Fruit fly (Drosophila melanogaster) whole organism, prepupa: ENCODE results near the gene Dhdds.

Experiments used
- CG10631 ChIP-seq: fragments of 200-800 bp; sonication (Bioruptor generic); optimal IDR thresholded peaks from 2 replicates; lab custom pipeline; 2016; ENCODE audit warnings: missing biosample characterization, missing genetic modification characterization
- CG10669 ChIP-seq: fragments of 200-800 bp; sonication (Bioruptor generic); optimal IDR thresholded peaks from 3 replicates; lab custom pipeline; 2018; ENCODE audit warnings: missing biosample characterization, mild to moderate bottlenecking, missing genetic modification characterization, moderate library complexity
- CG11294 ChIP-seq: fragments of 200-800 bp; sonication (Bioruptor generic); IDR thresholded peaks from 2 replicates; pipeline ENCODE4 v1.3.6; 2022; ENCODE audit warnings: missing biosample characterization, missing genetic modification characterization
- CG11762 ChIP-seq: fragments of 200-800 bp; sonication (Bioruptor generic); optimal IDR thresholded peaks from 3 replicates; lab custom pipeline; 2016; ENCODE audit warnings: missing biosample characterization, missing genetic modification characterization; ENCODE audit not compliant: insufficient read depth
- CG11902 ChIP-seq: fragments of 200-800 bp; sonication (Bioruptor generic); optimal IDR thresholded peaks from 3 replicates; lab custom pipeline; 2016; ENCODE audit warnings: missing biosample characterization, missing genetic modification characterization
- CG15336 ChIP-seq: fragments of 200-800 bp; sonication (Bioruptor generic); IDR thresholded peaks from 2 replicates; pipeline ENCODE4 v1.3.6; 2022; ENCODE audit warnings: missing biosample characterization, missing genetic modification characterization
- CG1621 ChIP-seq: fragments of 200-800 bp; sonication (Bioruptor generic); optimal IDR thresholded peaks from 3 replicates; lab custom pipeline; 2018; ENCODE audit warnings: missing biosample characterization, mild to moderate bottlenecking, missing genetic modification characterization
- CG16779 ChIP-seq: fragments of 200-800 bp; sonication (Bioruptor generic); optimal IDR thresholded peaks from 3 replicates; lab custom pipeline; 2017; ENCODE audit warnings: missing biosample characterization, mild to moderate bottlenecking, missing genetic modification characterization
- CG3032 ChIP-seq: fragments of 200-800 bp; optimal IDR thresholded peaks from 2 replicates; lab custom pipeline; 2019; ENCODE audit warnings: missing biosample characterization, mild to moderate bottlenecking, missing genetic modification characterization, moderate library complexity
- CG31627 ChIP-seq: fragments of 200-800 bp; sonication (Bioruptor generic); optimal IDR thresholded peaks from 3 replicates; lab custom pipeline; 2016; ENCODE audit warnings: missing biosample characterization, missing genetic modification characterization
- CG32006 ChIP-seq: fragments of 200-800 bp; sonication (Bioruptor generic); optimal IDR thresholded peaks from 3 replicates; lab custom pipeline; 2017; ENCODE audit warnings: missing biosample characterization, mild to moderate bottlenecking, missing genetic modification characterization
- CG34406 ChIP-seq: fragments of 200-800 bp; sonication (Bioruptor generic); optimal IDR thresholded peaks from 3 replicates; lab custom pipeline; 2016; ENCODE audit warnings: missing biosample characterization, missing genetic modification characterization
- CG3919 ChIP-seq: fragments of 200-800 bp; sonication (Bioruptor generic); optimal IDR thresholded peaks from 3 replicates; lab custom pipeline; 2016; ENCODE audit warnings: missing biosample characterization, missing genetic modification characterization
- CG4318 ChIP-seq: fragments of 200-800 bp; sonication (Bioruptor generic); optimal IDR thresholded peaks from 3 replicates; lab custom pipeline; 2017; ENCODE audit warnings: missing biosample characterization, mild to moderate bottlenecking, missing genetic modification characterization
- CG6163 ChIP-seq: fragments of 200-800 bp; sonication (Bioruptor generic); IDR thresholded peaks from 3 replicates; pipeline ENCODE4 v1.3.6; 2022; ENCODE audit warnings: missing biosample characterization, missing genetic modification characterization
- CG6276 ChIP-seq: fragments of 200-800 bp; sonication (Bioruptor generic); optimal IDR thresholded peaks from 2 replicates; lab custom pipeline; 2017; ENCODE audit warnings: missing biosample characterization, mild to moderate bottlenecking, missing genetic modification characterization
- CG6792 ChIP-seq: fragments of 200-800 bp; sonication (Bioruptor generic); optimal IDR thresholded peaks from 3 replicates; lab custom pipeline; 2016; ENCODE audit warnings: missing biosample characterization, missing genetic modification characterization
- CG6854 ChIP-seq: fragments of 200-800 bp; sonication (Bioruptor generic); optimal IDR thresholded peaks from 2 replicates; lab custom pipeline; 2017; ENCODE audit warnings: missing biosample characterization, mild to moderate bottlenecking, missing genetic modification characterization
- CG8119 ChIP-seq: fragments of 200-800 bp; sonication (Bioruptor generic); IDR thresholded peaks from 3 replicates; pipeline ENCODE4 v1.3.6; 2022; ENCODE audit warnings: missing biosample characterization, missing genetic modification characterization
- CG8319 ChIP-seq: fragments of 200-800 bp; sonication (Bioruptor generic); optimal IDR thresholded peaks from 3 replicates; lab custom pipeline; 2016; ENCODE audit warnings: missing biosample characterization, missing genetic modification characterization
- CG8632 ChIP-seq: fragments of 200-800 bp; sonication (Bioruptor generic); optimal IDR thresholded peaks from 3 replicates; lab custom pipeline; 2016; ENCODE audit warnings: missing biosample characterization, missing genetic modification characterization
- Eip75B ChIP-seq: fragments of 200-800 bp; sonication (Bioruptor generic); optimal IDR thresholded peaks from 3 replicates; lab custom pipeline; 2016; ENCODE audit warnings: missing biosample characterization, missing genetic modification characterization
- Eip78C ChIP-seq: fragments of 200-800 bp; sonication (Bioruptor generic); peaks from one replicate; lab custom pipeline; 2016; ENCODE audit warnings: missing biosample characterization, missing genetic modification characterization
- Eip93F ChIP-seq: fragments of 200-800 bp; sonication (Bioruptor generic); optimal IDR thresholded peaks from 2 replicates; lab custom pipeline; 2016; ENCODE audit warnings: missing biosample characterization, mild to moderate bottlenecking, missing genetic modification characterization
- Ets21C ChIP-seq: fragments of 200-800 bp; sonication (Bioruptor generic); optimal IDR thresholded peaks from 3 replicates; lab custom pipeline; 2016; ENCODE audit warnings: missing biosample characterization, missing genetic modification characterization
- Ets96B ChIP-seq: fragments of 200-800 bp; optimal IDR thresholded peaks from 2 replicates; lab custom pipeline; 2019; ENCODE audit warnings: missing biosample characterization, mild to moderate bottlenecking, missing genetic modification characterization, moderate library complexity
- Gug ChIP-seq: fragments of 200-800 bp; sonication (Bioruptor generic); IDR thresholded peaks from 2 replicates; pipeline ENCODE4 v1.3.6; 2022; ENCODE audit warnings: missing biosample characterization, missing genetic modification characterization
- Hr38 ChIP-seq: sonication (Bioruptor generic); optimal IDR thresholded peaks from 2 replicates; lab custom pipeline; 2016; ENCODE audit warnings: missing biosample characterization, missing genetic modification characterization
- Hr39 ChIP-seq: fragments of 200-800 bp; sonication (Bioruptor generic); optimal IDR thresholded peaks from 2 replicates; lab custom pipeline; 2016; ENCODE audit warnings: missing biosample characterization, missing genetic modification characterization
- Hr4 ChIP-seq: fragments of 200-800 bp; sonication (Bioruptor generic); optimal IDR thresholded peaks from 3 replicates; lab custom pipeline; 2016; ENCODE audit warnings: missing biosample characterization, missing genetic modification characterization
- Lpt ChIP-seq: fragments of 200-800 bp; sonication (Bioruptor generic); optimal IDR thresholded peaks from 3 replicates; lab custom pipeline; 2016; ENCODE audit warnings: missing biosample characterization, missing genetic modification characterization
- OdsH ChIP-seq: fragments of 200-800 bp; sonication (Bioruptor generic); optimal IDR thresholded peaks from 3 replicates; lab custom pipeline; 2016; ENCODE audit warnings: missing biosample characterization, missing genetic modification characterization
- Smox ChIP-seq: fragments of 200-800 bp; sonication (Bioruptor generic); optimal IDR thresholded peaks from 3 replicates; lab custom pipeline; 2016; ENCODE audit warnings: missing biosample characterization, missing genetic modification characterization
- Sox102F ChIP-seq: fragments of 200-800 bp; sonication (Bioruptor generic); optimal IDR thresholded peaks from 2 replicates; lab custom pipeline; 2016; ENCODE audit warnings: missing biosample characterization, mild to moderate bottlenecking, missing genetic modification characterization
- achi ChIP-seq: fragments of 200-800 bp; sonication (Bioruptor generic); optimal IDR thresholded peaks from 3 replicates; lab custom pipeline; 2016; ENCODE audit warnings: missing biosample characterization, missing genetic modification characterization
- acj6 ChIP-seq: fragments of 200-800 bp; sonication (Bioruptor generic); optimal IDR thresholded peaks from 3 replicates; lab custom pipeline; 2016; ENCODE audit warnings: missing biosample characterization, missing genetic modification characterization
- cyc ChIP-seq: fragments of 200-800 bp; sonication (Bioruptor generic); optimal IDR thresholded peaks from 3 replicates; lab custom pipeline; 2016; ENCODE audit warnings: missing biosample characterization, missing genetic modification characterization
- dac ChIP-seq: fragments of 200-800 bp; sonication (Bioruptor generic); optimal IDR thresholded peaks from 2 replicates; lab custom pipeline; 2017; ENCODE audit warnings: missing biosample characterization, mild to moderate bottlenecking, missing genetic modification characterization
- dsx ChIP-seq: fragments of 200-800 bp; optimal IDR thresholded peaks from 3 replicates; lab custom pipeline; 2019; ENCODE audit warnings: missing biosample characterization, mild to moderate bottlenecking, missing genetic modification characterization, moderate library complexity; ENCODE audit not compliant: poor library complexity, severe bottlenecking
- eg ChIP-seq: fragments of 200-800 bp; sonication (Bioruptor generic); IDR thresholded peaks from 3 replicates; pipeline ENCODE4 v1.3.6; 2022; ENCODE audit warnings: missing biosample characterization, missing genetic modification characterization
- esn ChIP-seq: fragments of 200-800 bp; sonication (Bioruptor generic); optimal IDR thresholded peaks from 2 replicates; lab custom pipeline; 2016; ENCODE audit warnings: missing biosample characterization, mild to moderate bottlenecking, missing genetic modification characterization, moderate library complexity
- fd59A ChIP-seq: fragments of 200-800 bp; sonication (Bioruptor generic); optimal IDR thresholded peaks from 2 replicates; lab custom pipeline; 2017; ENCODE audit warnings: missing biosample characterization, mild to moderate bottlenecking, missing genetic modification characterization, missing genetic modification reagents
- fd85E ChIP-seq: fragments of 200-800 bp; sonication (Bioruptor generic); optimal IDR thresholded peaks from 3 replicates; lab custom pipeline; 2016; ENCODE audit warnings: missing biosample characterization, missing genetic modification characterization
- fkh ChIP-seq: fragments of 200-800 bp; sonication (Bioruptor generic); optimal IDR thresholded peaks from 3 replicates; lab custom pipeline; 2017; ENCODE audit warnings: missing biosample characterization, mild to moderate bottlenecking, missing genetic modification characterization, moderate library complexity
- lz ChIP-seq: fragments of 200-800 bp; sonication (Bioruptor generic); optimal IDR thresholded peaks from 3 replicates; lab custom pipeline; 2016; ENCODE audit warnings: missing biosample characterization, missing genetic modification characterization
- net ChIP-seq: fragments of 200-800 bp; sonication (Bioruptor generic); optimal IDR thresholded peaks from 3 replicates; lab custom pipeline; 2016; ENCODE audit warnings: missing biosample characterization, missing genetic modification characterization
- pdm3 ChIP-seq: fragments of 200-800 bp; sonication (Bioruptor generic); optimal IDR thresholded peaks from 3 replicates; lab custom pipeline; 2016; ENCODE audit warnings: missing biosample characterization, missing genetic modification characterization
- salr ChIP-seq, 2 experiments: fragments of 200-800 bp; sonication (Bioruptor generic); optimal IDR thresholded peaks; 3 replicates each; lab custom pipeline; 2016 to 2018; ENCODE audit warnings: missing biosample characterization in 2 of 2, missing genetic modification characterization in 2 of 2, mild to moderate bottlenecking in 1 of 2
- spab ChIP-seq: fragments of 200-800 bp; sonication (Bioruptor generic); optimal IDR thresholded peaks from 2 replicates; lab custom pipeline; 2017; ENCODE audit warnings: missing biosample characterization, mild to moderate bottlenecking, missing genetic modification characterization, missing genetic modification reagents
- ss ChIP-seq, 2 experiments: fragments of 200-800 bp; sonication (Bioruptor generic); optimal IDR thresholded peaks; 2 replicates in 1 of 2; 3 replicates in 1 of 2; lab custom pipeline; 2017 to 2018; ENCODE audit warnings: mild to moderate bottlenecking in 2 of 2, missing biosample characterization in 2 of 2, missing genetic modification characterization in 2 of 2, moderate library complexity in 1 of 2
- svp ChIP-seq: fragments of 200-800 bp; sonication (Bioruptor generic); peaks from one replicate; lab custom pipeline; 2016; ENCODE audit warnings: missing biosample characterization, missing genetic modification characterization
- topi ChIP-seq: fragments of 200-800 bp; sonication (Bioruptor generic); optimal IDR thresholded peaks from 3 replicates; lab custom pipeline; 2016; ENCODE audit warnings: missing biosample characterization, missing genetic modification characterization
- vri ChIP-seq: fragments of 200-800 bp; sonication (Bioruptor generic); optimal IDR thresholded peaks from 3 replicates; lab custom pipeline; 2016; ENCODE audit warnings: missing biosample characterization, mild to moderate bottlenecking, missing genetic modification characterization

The Dhdds gene

DNA sequence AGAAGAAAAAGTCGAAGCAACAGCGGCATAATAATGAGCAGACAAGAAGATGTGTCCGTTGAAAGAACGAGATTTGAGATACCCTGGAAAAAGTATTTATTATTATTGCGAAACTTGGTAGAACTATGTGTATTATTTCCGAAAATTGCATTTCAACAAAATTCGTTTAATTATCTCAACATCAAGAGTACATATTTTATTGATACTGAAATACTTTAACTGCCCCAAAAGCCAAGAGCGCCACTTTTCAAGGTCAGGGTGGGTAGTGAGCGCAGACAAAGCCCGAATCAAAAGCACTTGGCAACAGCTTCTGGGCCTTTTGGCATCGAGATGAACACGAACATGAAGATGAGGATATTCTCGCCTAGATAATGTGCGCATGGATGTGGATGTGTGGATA, 46.1 kb upstream of the Dhdds start:
- TF ChIP-seq Eip75B (GFP tag; lab: Kevin White, UChicago) (peak; percentile 30), salr (GFP tag; optimal IDR thresholded peaks at IDR 0.05; lab: Kevin White, UChicago) (peak in 1 of 2 experiments; percentile 16), spab (GFP tag; lab: Kevin White, UChicago) (peak; percentile 46), dsx (GFP tag; lab: Kevin White, UChicago) (peak; percentile 29), CG11762 (GFP tag; lab: Kevin White, UChicago) (no peak), CG8319 (GFP tag; lab: Kevin White, UChicago) (no peak), fd59A (GFP tag; lab: Kevin White, UChicago) (peak; percentile 3), CG10631 (GFP tag; lab: Kevin White, UChicago) (peak; percentile 27), Gug (no peak), vri (GFP tag; lab: Kevin White, UChicago) (no peak), Ets96B (tag; lab: Kevin White, UChicago) (peak; percentile 53), CG32006 (GFP tag; lab: Kevin White, UChicago) (peak; percentile 25), Eip93F (GFP tag; lab: Kevin White, UChicago) (no peak), CG3032 (peak; percentile 45), Hr38 (GFP tag; lab: Kevin White, UChicago) (no peak), CG8632 (GFP tag; lab: Kevin White, UChicago) (no peak), CG16779 (no peak), pdm3 (GFP tag; lab: Kevin White, UChicago) (peak; percentile 31), CG8119 (GFP tag; lab: Robert Waterston, UW) (no peak), CG10669 (peak; percentile 40), acj6 (GFP tag; lab: Kevin White, UChicago) (peak; percentile 36), CG15336 (0 out of 2 replicates have a peak, but pooled peaks have one; percentile 26), Hr4 (GFP tag; lab: Kevin White, UChicago) (no peak), CG4318 (GFP tag; lab: Kevin White, UChicago) (no peak), Eip78C (GFP tag; lab: Kevin White, UChicago) (peak; percentile 62), Ets21C (no peak), OdsH (peak; percentile 16), topi (GFP tag; lab: Kevin White, UChicago) (no peak), CG34406 (GFP tag; lab: Kevin White, UChicago) (peak; percentile 28), CG3919 (GFP tag; lab: Kevin White, UChicago) (peak; percentile 35), CG6854 (GFP tag; lab: Kevin White, UChicago) (no peak), CG6792 (peak; percentile 14), CG11294 (GFP tag; lab: Robert Waterston, UW) (no peak), Sox102F (no peak), CG1621 (peak; percentile 14), svp (GFP tag; lab: Kevin White, UChicago) (no peak), CG11902 (GFP tag; lab: Kevin White, UChicago) (no peak), eg (GFP tag; lab: Robert Waterston, UW) (no peak), Smox (no peak), esn (GFP tag; lab: Kevin White, UChicago) (peak; percentile 0), Lpt (peak; percentile 18), fd85E (GFP tag; lab: Kevin White, UChicago) (no peak), CG31627 (GFP tag; lab: Kevin White, UChicago) (no peak), net (GFP tag; lab: Kevin White, UChicago) (peak; percentile 2), dac (GFP tag; lab: Kevin White, UChicago) (no peak), Hr39 (GFP tag; lab: Kevin White, UChicago) (no peak), fkh (GFP tag; lab: Kevin White, UChicago) (no peak), CG6276 (GFP tag; lab: Kevin White, UChicago) (no peak), ss (GFP tag; optimal IDR thresholded peaks at IDR 0.05; lab: Kevin White, UChicago) (peak; percentile 5 to 45), achi (GFP tag; lab: Kevin White, UChicago) (peak; percentile 47), lz (GFP tag; lab: Kevin White, UChicago) (no peak), CG6163 (GFP tag; lab: Robert Waterston, UW) (no peak), cyc (GFP tag; lab: Kevin White, UChicago) (no peak)
